Worm (Caenorhabditis elegans) whole organism, late embryonic: ENCODE data around the gene fbxa-69.

Experiments used
- C38D4.7 ChIP-seq: fragments of 200-800 bp; sonication (Bioruptor generic); optimal IDR thresholded peaks from 2 replicates; lab custom pipeline; 2018; ENCODE audit warnings: mild to moderate bottlenecking, missing genetic modification characterization, moderate library complexity, missing compliant biosample characterization
- F13H6.1 ChIP-seq: sonication (generic microtip); optimal IDR thresholded peaks from 2 replicates; lab custom pipeline; 2016; ENCODE audit warnings: missing genetic modification characterization, missing compliant biosample characterization
- K02D7.2 ChIP-seq: sonication (generic microtip); optimal IDR thresholded peaks from 2 replicates; lab custom pipeline; 2017; ENCODE audit warnings: mild to moderate bottlenecking, missing genetic modification characterization, missing compliant biosample characterization
- K09A11.1 ChIP-seq: sonication (generic microtip); optimal IDR thresholded peaks from 2 replicates; lab custom pipeline; 2017; ENCODE audit warnings: antibody characterized with exemption, mild to moderate bottlenecking, missing genetic modification characterization, missing compliant biosample characterization; ENCODE audit not compliant: insufficient read depth
- T23F11.4 ChIP-seq: fragments of 200-800 bp; sonication (Bioruptor generic); optimal IDR thresholded peaks from 2 replicates; lab custom pipeline; 2018; ENCODE audit warnings: mild to moderate bottlenecking, missing genetic modification characterization, missing compliant biosample characterization
- Y22D7AL.16 ChIP-seq: sonication (generic microtip); optimal IDR thresholded peaks from 2 replicates; lab custom pipeline; 2016; ENCODE audit warnings: missing genetic modification characterization, missing compliant biosample characterization
- ama-1 ChIP-seq: fragments of 150-350 bp; optimal IDR thresholded peaks from 2 replicates; lab custom pipeline; 2014
- ceh-19 ChIP-seq: fragments of 200-800 bp; sonication (Bioruptor generic); optimal IDR thresholded peaks from 2 replicates; lab custom pipeline; 2018; ENCODE audit warnings: mild to moderate bottlenecking, missing genetic modification characterization, missing compliant biosample characterization
- ceh-30 ChIP-seq: fragments of 150-350 bp; optimal IDR thresholded peaks from 2 replicates; lab custom pipeline; 2014; ENCODE audit warnings: missing biosample characterization, missing genetic modification characterization
- ceh-31 ChIP-seq: sonication (generic microtip); optimal IDR thresholded peaks from 2 replicates; lab custom pipeline; 2016; ENCODE audit warnings: missing genetic modification characterization, missing compliant biosample characterization
- ceh-45 ChIP-seq: fragments of 200-800 bp; sonication (Bioruptor generic); IDR thresholded peaks from 2 replicates; pipeline ENCODE4 v1.3.6; 2022; ENCODE audit warnings: missing genetic modification reagents, missing genetic modification characterization, missing compliant biosample characterization
- ceh-6 ChIP-seq: fragments of 200-800 bp; sonication (Bioruptor generic); optimal IDR thresholded peaks from 2 replicates; lab custom pipeline; 2018; ENCODE audit warnings: mild to moderate bottlenecking, missing genetic modification characterization, missing compliant biosample characterization
- dve-1 ChIP-seq: sonication (generic microtip); optimal IDR thresholded peaks from 2 replicates; lab custom pipeline; 2017; ENCODE audit warnings: antibody characterized with exemption, mild to moderate bottlenecking, missing genetic modification characterization, missing compliant biosample characterization
- elt-4 ChIP-seq: sonication (generic microtip); optimal IDR thresholded peaks from 2 replicates; lab custom pipeline; 2016; ENCODE audit warnings: missing genetic modification characterization, missing compliant biosample characterization
- fkh-10 ChIP-seq: fragments of 150-350 bp; optimal IDR thresholded peaks from 2 replicates; lab custom pipeline; 2014; ENCODE audit warnings: missing biosample characterization, missing genetic modification reagents, missing genetic modification characterization
- fkh-6 ChIP-seq: sonication (generic microtip); optimal IDR thresholded peaks from 2 replicates; lab custom pipeline; 2016; ENCODE audit warnings: missing genetic modification characterization, missing compliant biosample characterization
- gmeb-2 ChIP-seq: sonication (generic microtip); optimal IDR thresholded peaks from 2 replicates; lab custom pipeline; 2016; ENCODE audit warnings: missing genetic modification characterization, inconsistent platforms, missing compliant biosample characterization
- hlh-6 ChIP-seq: sonication (generic microtip); optimal IDR thresholded peaks from 2 replicates; lab custom pipeline; 2016; ENCODE audit warnings: missing genotype, missing genetic modification characterization, missing compliant biosample characterization
- lin-11 ChIP-seq: fragments of 200-800 bp; sonication (Bioruptor generic); optimal IDR thresholded peaks from 2 replicates; lab custom pipeline; 2018; ENCODE audit warnings: mild to moderate bottlenecking, missing genetic modification characterization, missing compliant biosample characterization
- madf-2 ChIP-seq: sonication (generic microtip); optimal IDR thresholded peaks from 2 replicates; lab custom pipeline; 2017; ENCODE audit warnings: missing genetic modification characterization, missing compliant biosample characterization
- nhr-232 ChIP-seq: sonication (generic microtip); optimal IDR thresholded peaks from 2 replicates; lab custom pipeline; 2016; ENCODE audit warnings: missing genetic modification characterization, missing compliant biosample characterization
- npax-4 ChIP-seq: sonication (generic microtip); optimal IDR thresholded peaks from 2 replicates; lab custom pipeline; 2016; ENCODE audit warnings: missing genetic modification characterization, missing compliant biosample characterization
- pat-9 ChIP-seq: fragments of 200-800 bp; sonication (Bioruptor generic); optimal IDR thresholded peaks from 2 replicates; lab custom pipeline; 2018; ENCODE audit warnings: mild to moderate bottlenecking, missing genetic modification characterization, moderate library complexity, missing compliant biosample characterization
- pros-1 ChIP-seq: fragments of 150-350 bp; optimal IDR thresholded peaks from 2 replicates; lab custom pipeline; 2014; ENCODE audit warnings: missing biosample characterization, missing genetic modification reagents, missing genetic modification characterization
- ref-2 ChIP-seq: sonication (generic microtip); optimal IDR thresholded peaks from 2 replicates; lab custom pipeline; 2016; ENCODE audit warnings: missing genetic modification characterization, missing compliant biosample characterization
- rnt-1 ChIP-seq: sonication (generic microtip); optimal IDR thresholded peaks from 2 replicates; lab custom pipeline; 2016; ENCODE audit warnings: missing genetic modification characterization, missing compliant biosample characterization
- sox-2 ChIP-seq: fragments of 200-800 bp; sonication (Bioruptor generic); IDR thresholded peaks from 2 replicates; pipeline ENCODE4 v1.3.6; 2022; ENCODE audit warnings: missing genetic modification reagents, missing genetic modification characterization, missing compliant biosample characterization
- sox-4 ChIP-seq: sonication (generic microtip); optimal IDR thresholded peaks from 2 replicates; lab custom pipeline; 2017; ENCODE audit warnings: mild to moderate bottlenecking, missing genetic modification characterization, inconsistent platforms, missing compliant biosample characterization
- tbx-2 ChIP-seq: sonication (generic microtip); optimal IDR thresholded peaks from 2 replicates; lab custom pipeline; 2016; ENCODE audit warnings: missing genetic modification characterization, missing compliant biosample characterization
- tbx-7 ChIP-seq: sonication (generic microtip); optimal IDR thresholded peaks from 2 replicates; lab custom pipeline; 2016; ENCODE audit warnings: missing genotype, missing genetic modification characterization, missing compliant biosample characterization
- unc-3 ChIP-seq, 2 experiments: fragments of 200-800 bp in 1 of 2; sonication (Bioruptor generic) in 1 of 2; sonication (generic microtip) in 1 of 2; conservative IDR thresholded peaks in 1 of 2; optimal IDR thresholded peaks in 1 of 2; 2 replicates each; pipeline versions ENCODE4 v1.3.6 to Lab custom; 2016 to 2022; ENCODE audit warnings: missing compliant biosample characterization in 2 of 2, missing genetic modification characterization in 2 of 2, missing genetic modification reagents in 1 of 2
- unc-42 ChIP-seq: sonication (generic microtip); optimal IDR thresholded peaks from 2 replicates; lab custom pipeline; 2016; ENCODE audit warnings: missing genotype, missing genetic modification characterization, missing compliant biosample characterization
- unc-55 ChIP-seq: sonication (generic microtip); optimal IDR thresholded peaks from 2 replicates; lab custom pipeline; 2017; ENCODE audit warnings: missing biosample characterization, missing genetic modification reagents, missing genetic modification characterization
- ztf-16 ChIP-seq: sonication (generic microtip); optimal IDR thresholded peaks from 2 replicates; lab custom pipeline; 2017; ENCODE audit warnings: missing genetic modification characterization, missing compliant biosample characterization

The fbxa-69 gene

ce11 chrV:15782494-15782893 is 33.3 kb downstream of the fbxa-69 start, which contains the start of gene T26E4.3:
T26E4.3 (plus strand) TSS chrV:15782794.
- TF ChIP-seq ref-2 (no peak), ceh-45 (GFP tag; lab: Robert Waterston, UW) (no peak), ceh-19 (GFP tag; lab: Kevin White, UChicago) (no peak), C38D4.7 (GFP tag; lab: Kevin White, UChicago) (no peak), Y22D7AL.16 (no peak), unc-3 (GFP tag; conservative IDR thresholded peaks at IDR 0.05; lab: Robert Waterston, UW) (no peak), unc-3 (tag; optimal IDR thresholded peaks at IDR 0.05; lab: Kevin White, UChicago) (no peak), hlh-6 (tag; lab: Kevin White, UChicago) (no peak), elt-4 (tag; lab: Kevin White, UChicago) (no peak), lin-11 (tag; lab: Kevin White, UChicago) (no peak), pat-9 (tag; lab: Kevin White, UChicago) (no peak)

- no peak for TF ChIP-seq K02D7.2 (tag; lab: Kevin White, UChicago)
- no peak for TF ChIP-seq npax-4 (tag; lab: Kevin White, UChicago)
Observed at ce11 chrV:15781086-15781485, 34.7 kb downstream of the fbxa-69 start, which contains the start of gene T26E4.2. T26E4.2 (plus strand) TSS chrV:15781386.

ce11 chrV:15779128-15779729 is 36.5 kb downstream of the fbxa-69 start, which contains the start of the genes nhr-285 and irld-52:
nhr-285 (minus strand) TSS chrV:15779228.
irld-52 (plus strand) TSS chrV:15779679.
- TF ChIP-seq madf-2 (tag; lab: Kevin White, UChicago) (no peak), tbx-7 (tag; lab: Kevin White, UChicago) (no peak), ceh-6 (GFP tag; lab: Kevin White, UChicago) (no peak), F13H6.1 (tag; lab: Kevin White, UChicago) (no peak), K02D7.2 (tag; lab: Kevin White, UChicago) (no peak), unc-55 (no peak), ceh-30 (no peak), T23F11.4 (GFP tag; lab: Kevin White, UChicago) (no peak), ceh-31 (tag; lab: Kevin White, UChicago) (no peak), npax-4 (tag; lab: Kevin White, UChicago) (no peak), ama-1 (lab: Kevin White, UChicago) (no peak), elt-4 (tag; lab: Kevin White, UChicago) (no peak), dve-1 (tag; lab: Kevin White, UChicago) (no peak), sox-4 (tag; lab: Kevin White, UChicago) (no peak), tbx-2 (tag; lab: Kevin White, UChicago) (no peak)

- TF ChIP-seq unc-42 (tag; lab: Kevin White, UChicago) = no peak
- TF ChIP-seq F13H6.1 (tag; lab: Kevin White, UChicago) = no peak
- TF ChIP-seq sox-4 (tag; lab: Kevin White, UChicago) = no peak
- TF ChIP-seq gmeb-2 = no peak
- no peak for TF ChIP-seq sox-2
Observed at ce11 chrV:15776651-15777050, 39.1 kb downstream of the fbxa-69 start, which contains the start of gene nhr-283. nhr-283 (minus strand) TSS chrV:15776751.

- no peak for TF ChIP-seq ztf-16 (tag; lab: Kevin White, UChicago)
- no peak for TF ChIP-seq K09A11.1 (tag; lab: Kevin White, UChicago)
- TF ChIP-seq Y22D7AL.16 = no peak
- no peak for TF ChIP-seq rnt-1 (tag; lab: Kevin White, UChicago)
- no peak for TF ChIP-seq fkh-6
- no peak for TF ChIP-seq nhr-232 (tag; lab: Kevin White, UChicago)
- no peak for TF ChIP-seq fkh-10 (GFP tag; lab: Kevin White, UChicago)
- no peak for TF ChIP-seq pros-1 (tag; lab: Kevin White, UChicago)
Observed at ce11 chrV:15773941-15774340, 41.8 kb downstream of the fbxa-69 start.
